Fruit fly (Drosophila melanogaster) Kc167 (cell line): ENCODE measurements around the gene CG18814.

Source experiments
- Sin3A ChIP-seq: fragments of >200 bp; optimal IDR thresholded peaks from 2 replicates; lab custom pipeline; 2018; ENCODE audit warnings: missing external identifiers
- insv ChIP-seq: fragments of >200 bp; optimal IDR thresholded peaks from 3 replicates; lab custom pipeline; 2018; ENCODE audit warnings: missing external identifiers
- ttk ChIP-seq: sonication (Bioruptor generic); optimal IDR thresholded peaks from 2 replicates; lab custom pipeline; 2017; ENCODE audit warnings: missing external identifiers

DNA sequence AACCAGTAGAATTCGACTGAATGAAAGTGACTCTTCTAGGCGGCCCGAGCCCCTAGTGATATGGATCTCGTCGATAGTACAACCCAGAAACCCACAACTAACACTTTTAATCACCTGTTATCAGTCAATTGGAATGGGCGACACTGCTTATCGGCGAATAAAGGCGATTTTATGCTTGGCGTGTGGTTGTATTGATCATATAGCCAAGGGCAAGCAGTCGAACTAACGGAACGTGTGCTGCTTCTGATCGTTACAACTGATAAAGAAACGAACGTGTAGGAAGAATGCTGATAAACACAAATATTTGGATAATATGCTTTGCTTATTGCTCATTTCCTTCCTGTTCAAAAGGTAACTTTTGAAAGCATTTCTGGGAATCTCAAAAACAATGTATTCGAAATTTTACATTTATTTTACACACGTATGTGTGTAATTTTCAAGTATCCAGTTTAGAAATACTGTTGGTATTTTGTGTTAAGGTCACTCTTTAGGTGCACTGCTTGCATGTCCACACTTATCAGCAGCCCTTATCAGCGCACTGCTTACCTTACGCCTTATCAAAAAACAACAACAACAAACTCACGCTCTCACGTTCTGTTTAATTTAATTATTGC, 11.7 kb downstream of the CG18814 start, which contains the start of gene Agpat4:
- TF ChIP-seq Sin3A (lab: Kevin White, UChicago) = no peak
- no peak for TF ChIP-seq ttk (lab: Kevin White, UChicago)
- TF ChIP-seq insv (lab: Kevin White, UChicago) = no peak
